Fruit fly (Drosophila melanogaster) whole organism, wandering third instar larva: ENCODE results near the gene TotA.
A peak's percentile ranks its signal among the peaks of the same experiment; 100 is the strongest.

Source experiments
- Abd-B ChIP-seq: fragments of >200 bp; optimal IDR thresholded peaks from 2 replicates; lab custom pipeline; 2017; ENCODE audit warnings: missing biosample characterization, missing genetic modification characterization
- CG32264 ChIP-seq: fragments of 200-800 bp; sonication (Bioruptor generic); optimal IDR thresholded peaks from 2 replicates; lab custom pipeline; 2016; ENCODE audit warnings: missing biosample characterization, missing genetic modification characterization
- CG9705 ChIP-seq: fragments of 200-800 bp; sonication (Bioruptor generic); optimal IDR thresholded peaks from 2 replicates; lab custom pipeline; 2018; ENCODE audit warnings: missing biosample characterization, mild to moderate bottlenecking, missing genetic modification characterization
- CrebA ChIP-seq: fragments of 200-800 bp; sonication (Bioruptor generic); optimal IDR thresholded peaks from 2 replicates; lab custom pipeline; 2016; ENCODE audit warnings: missing biosample characterization, mild to moderate bottlenecking, missing genetic modification characterization, borderline replicate concordance
- Dfd ChIP-seq: fragments of >200 bp; optimal IDR thresholded peaks from 2 replicates; lab custom pipeline; 2017; ENCODE audit warnings: missing biosample characterization, missing genetic modification characterization
- Dif ChIP-seq: fragments of 200-275, 200-300 bp; sonication (Bioruptor generic); optimal IDR thresholded peaks from 2 replicates; lab custom pipeline; 2018; ENCODE audit warnings: missing biosample characterization, missing genetic modification characterization; ENCODE audit not compliant: partially characterized antibody
- HLH106 ChIP-seq: fragments of 200-800 bp; optimal IDR thresholded peaks from 3 replicates; lab custom pipeline; 2019; ENCODE audit warnings: missing biosample characterization, mild to moderate bottlenecking, missing genetic modification characterization, moderate library complexity
- Hnf4 ChIP-seq: fragments of 200-800 bp; sonication (Bioruptor generic); optimal IDR thresholded peaks from 2 replicates; lab custom pipeline; 2016; ENCODE audit warnings: missing biosample characterization, mild to moderate bottlenecking, missing genetic modification characterization
- Hr78 ChIP-seq: fragments of >200 bp; optimal IDR thresholded peaks from 2 replicates; lab custom pipeline; 2017; ENCODE audit warnings: missing biosample characterization, missing genetic modification characterization
- Hr83 ChIP-seq: fragments of 200-300 bp; sonication (Bioruptor generic); optimal IDR thresholded peaks from 2 replicates; lab custom pipeline; 2016; ENCODE audit warnings: missing biosample characterization, mild to moderate bottlenecking, missing genetic modification characterization, moderate library complexity; ENCODE audit not compliant: poor library complexity, severe bottlenecking
- Jra ChIP-seq: sonication (Bioruptor generic); optimal IDR thresholded peaks from 2 replicates; lab custom pipeline; 2016; ENCODE audit warnings: missing biosample characterization, missing genetic modification characterization
- Mio ChIP-seq: sonication (Bioruptor generic); optimal IDR thresholded peaks from 2 replicates; lab custom pipeline; 2016; ENCODE audit warnings: missing biosample characterization, missing genetic modification characterization
- Myc ChIP-seq: fragments of >200 bp; optimal IDR thresholded peaks from 2 replicates; lab custom pipeline; 2017
- N ChIP-seq: fragments of >200 bp; optimal IDR thresholded peaks from 2 replicates; lab custom pipeline; 2018; ENCODE audit warnings: missing biosample characterization, missing external identifiers, missing genetic modification characterization
- OdsH ChIP-seq: fragments of 200-800 bp; sonication (Bioruptor generic); optimal IDR thresholded peaks from 2 replicates; lab custom pipeline; 2016; ENCODE audit warnings: missing biosample characterization, mild to moderate bottlenecking, missing genetic modification characterization
- Rel ChIP-seq, 2 experiments: fragments of 200-800 bp; sonication (Bioruptor generic) in 1 of 2; optimal IDR thresholded peaks; 2 replicates in 1 of 2; 3 replicates in 1 of 2; lab custom pipeline; 2016 to 2019; ENCODE audit warnings: mild to moderate bottlenecking in 2 of 2, missing biosample characterization in 2 of 2, missing genetic modification characterization in 2 of 2, moderate library complexity in 1 of 2
- Sp1 ChIP-seq: fragments of 200-800 bp; sonication (Bioruptor generic); optimal IDR thresholded peaks from 3 replicates; lab custom pipeline; 2019; ENCODE audit warnings: missing biosample characterization, mild to moderate bottlenecking, missing genetic modification characterization, moderate library complexity
- Vsx2 ChIP-seq: fragments of 200-300, 225-300 bp; sonication (Bioruptor generic); optimal IDR thresholded peaks from 2 replicates; lab custom pipeline; 2018; ENCODE audit warnings: missing biosample characterization, missing genetic modification characterization; ENCODE audit not compliant: partially characterized antibody
- br ChIP-seq: fragments of 200-800 bp; sonication (Bioruptor generic); optimal IDR thresholded peaks from 2 replicates; lab custom pipeline; 2016; ENCODE audit warnings: missing biosample characterization, missing genetic modification characterization
- brk ChIP-seq: fragments of 200-800 bp; sonication (Bioruptor generic); optimal IDR thresholded peaks from 2 replicates; lab custom pipeline; 2016; ENCODE audit warnings: missing biosample characterization, mild to moderate bottlenecking, missing genetic modification characterization
- dl ChIP-seq, 2 experiments: fragments of 175-275, 200-275 bp in 1 of 2; fragments of 200-275 bp in 1 of 2; sonication (Bioruptor generic); optimal IDR thresholded peaks; lab custom pipeline; 2018; ENCODE audit warnings: mild to moderate bottlenecking in 2 of 2, missing biosample characterization in 2 of 2, missing genetic modification characterization in 2 of 2, moderate library complexity in 2 of 2; ENCODE audit not compliant: partially characterized antibody in 2 of 2, insufficient read depth in 1 of 2
- dmrt93B ChIP-seq: fragments of 200-800 bp; sonication (Bioruptor generic); optimal IDR thresholded peaks from 2 replicates; lab custom pipeline; 2018; ENCODE audit warnings: missing biosample characterization, mild to moderate bottlenecking, missing genetic modification characterization
- dsf ChIP-seq: sonication (Bioruptor generic); optimal IDR thresholded peaks from 2 replicates; lab custom pipeline; 2016; ENCODE audit warnings: missing biosample characterization, missing genetic modification characterization, borderline replicate concordance
- ey ChIP-seq: fragments of 200-800 bp; sonication (Bioruptor generic); optimal IDR thresholded peaks from 2 replicates; lab custom pipeline; 2016; ENCODE audit warnings: missing biosample characterization, missing genetic modification characterization
- foxo ChIP-seq, 2 experiments: fragments of 200-800 bp; sonication (Bioruptor generic); optimal IDR thresholded peaks; 2 replicates in 1 of 2; 3 replicates in 1 of 2; lab custom pipeline; 2016 to 2017; ENCODE audit warnings: missing biosample characterization in 2 of 2, missing genetic modification characterization in 2 of 2
- fru ChIP-seq: fragments of 200-800 bp; sonication (Bioruptor generic); optimal IDR thresholded peaks from 3 replicates; lab custom pipeline; 2016; ENCODE audit warnings: missing biosample characterization, mild to moderate bottlenecking, missing genetic modification characterization
- h ChIP-seq: fragments of 200-800 bp; sonication (Bioruptor generic); optimal IDR thresholded peaks from 3 replicates; lab custom pipeline; 2016; ENCODE audit warnings: missing biosample characterization, mild to moderate bottlenecking, missing genetic modification characterization
- jim ChIP-seq: fragments of 175-275, 200-325 bp; sonication (Bioruptor generic); optimal IDR thresholded peaks from 2 replicates; lab custom pipeline; 2016; ENCODE audit warnings: missing biosample characterization, mild to moderate bottlenecking, missing genetic modification characterization
- lola ChIP-seq: fragments of >200 bp; optimal IDR thresholded peaks from 2 replicates; lab custom pipeline; 2017; ENCODE audit warnings: missing biosample characterization, missing genetic modification characterization
- pan ChIP-seq: fragments of >200 bp; optimal IDR thresholded peaks from 2 replicates; lab custom pipeline; 2017
- psq ChIP-seq: fragments of 200-800 bp; sonication (Bioruptor generic); optimal IDR thresholded peaks from 3 replicates; lab custom pipeline; 2017; ENCODE audit warnings: missing biosample characterization, mild to moderate bottlenecking, missing genetic modification characterization, moderate library complexity
- rgr ChIP-seq: fragments of 200-800 bp; sonication (Bioruptor generic); optimal IDR thresholded peaks from 3 replicates; lab custom pipeline; 2016; ENCODE audit warnings: missing biosample characterization, mild to moderate bottlenecking, missing genetic modification characterization
- sage ChIP-seq: fragments of 200-800 bp; sonication (Bioruptor generic); optimal IDR thresholded peaks from 2 replicates; lab custom pipeline; 2016; ENCODE audit warnings: missing biosample characterization, mild to moderate bottlenecking, missing genetic modification characterization
- sv ChIP-seq: fragments of 200-800 bp; sonication (Bioruptor generic); optimal IDR thresholded peaks from 3 replicates; lab custom pipeline; 2016; ENCODE audit warnings: missing biosample characterization, missing genetic modification characterization
- tai ChIP-seq: sonication (Bioruptor generic); optimal IDR thresholded peaks from 2 replicates; lab custom pipeline; 2016; ENCODE audit warnings: missing biosample characterization, missing genetic modification characterization
- woc ChIP-seq: sonication (Bioruptor generic); optimal IDR thresholded peaks from 2 replicates; lab custom pipeline; 2016; ENCODE audit warnings: missing biosample characterization, mild to moderate bottlenecking, missing genetic modification characterization

TotA gene

dm6 chr3R:20823704-20824454 is 47.0 kb upstream of the TotA start, which contains the start of gene CG17272:
Gene CG17272, minus strand, starts transcription at chr3R:20824239.
- TF ChIP-seq Rel (GFP tag; optimal IDR thresholded peaks at IDR 0.05; lab: Kevin White, UChicago) (no peak), Rel (tag; optimal IDR thresholded peaks at IDR 0.05; lab: Kevin White, UChicago) (peak; percentile 100), CG9705 (GFP tag; lab: Kevin White, UChicago) (no peak)

dm6 chr3R:20826929-20827328 is 43.9 kb upstream of the TotA start:
- TF ChIP-seq fru (no peak), sage (GFP tag; lab: Kevin White, UChicago) (no peak), jim (no peak), Rel (GFP tag; optimal IDR thresholded peaks at IDR 0.05; lab: Kevin White, UChicago) (no peak), Rel (tag; optimal IDR thresholded peaks at IDR 0.05; lab: Kevin White, UChicago) (peak; percentile 53)
- TF ChIP-seq, all 38 proteins: peak for 1

dm6 chr3R:20828520-20829415 is 42.1 kb upstream of the TotA start:
- TF ChIP-seq sv (GFP tag; lab: Kevin White, UChicago) (no peak), h (GFP tag; lab: Kevin White, UChicago) (peak; percentile 23), rgr (GFP tag; lab: Kevin White, UChicago) (no peak), Hr78 (GFP tag; lab: Kevin White, UChicago) (no peak), Hnf4 (no peak), OdsH (GFP tag; lab: Kevin White, UChicago) (no peak), N (GFP tag; lab: Kevin White, UChicago) (no peak), CG9705 (GFP tag; lab: Kevin White, UChicago) (no peak), Vsx2 (no peak), lola (GFP tag; lab: Kevin White, UChicago) (no peak), Jra (GFP tag; lab: Kevin White, UChicago) (no peak), fru (no peak), Abd-B (GFP tag; lab: Kevin White, UChicago) (no peak), psq (GFP tag; lab: Kevin White, UChicago) (no peak), Dif (GFP tag; lab: Kevin White, UChicago) (peak; percentile 58), Myc (lab: Kevin White, UChicago) (no peak), woc (GFP tag; lab: Kevin White, UChicago) (no peak), sage (GFP tag; lab: Kevin White, UChicago) (no peak), br (GFP tag; lab: Kevin White, UChicago) (peak; percentile 51), Dfd (GFP tag; lab: Kevin White, UChicago) (no peak), dsf (GFP tag; lab: Kevin White, UChicago) (no peak), CG32264 (GFP tag; lab: Kevin White, UChicago) (no peak), CrebA (GFP tag; lab: Kevin White, UChicago) (no peak), Hr83 (GFP tag; lab: Kevin White, UChicago) (peak; percentile 11), Mio (GFP tag; lab: Kevin White, UChicago) (no peak), tai (no peak), Sp1 (GFP tag; lab: Kevin White, UChicago) (no peak), Rel (GFP tag; optimal IDR thresholded peaks at IDR 0.05; lab: Kevin White, UChicago) (no peak), Rel (tag; optimal IDR thresholded peaks at IDR 0.05; lab: Kevin White, UChicago) (peak; percentile 100), ey (GFP tag; lab: Kevin White, UChicago) (no peak), pan (no peak), foxo (GFP tag; optimal IDR thresholded peaks at IDR 0.05; lab: Kevin White, UChicago) (no peak), brk (GFP tag; lab: Kevin White, UChicago) (no peak), dl (GFP tag; optimal IDR thresholded peaks at IDR 0.05; lab: Kevin White, UChicago; ENCODE audit: insufficient read depth in 1 of 2, partially characterized antibody in 2 of 2) (peak in 1 of 2 experiments; percentile 32), HLH106 (no peak), jim (no peak), dmrt93B (no peak)
